Worm (Caenorhabditis elegans): ENCODE results near the gene srx-118.
A peak's percentile ranks its signal among the peaks of the same experiment; 100 is the strongest.

The srx-118 gene

ce11 chrII:12518809-12519344 is 6.7 kb upstream of the srx-118 start, which contains the start of gene srh-70 (continued):
- TF ChIP-seq nhr-237 (tag; optimal IDR thresholded peaks at IDR 0.05): no peak
- no peak for TF ChIP-seq vab-7 (GFP tag; IDR thresholded peaks at IDR 0.05)
- peak; percentile 31 to 36 for TF ChIP-seq hif-1 (tag; optimal IDR thresholded peaks at IDR 0.05)
- TF ChIP-seq Y5F2A.4 (GFP tag; optimal IDR thresholded peaks at IDR 0.05): no peak
- no peak for TF ChIP-seq rbr-2 (tag; optimal IDR thresholded peaks at IDR 0.05)
- TF ChIP-seq dmd-6 (GFP tag; IDR thresholded peaks at IDR 0.05): peak; percentile 98
- TF ChIP-seq aha-1 (tag): peak; percentile 74
- TF ChIP-seq daf-12 (tag; optimal IDR thresholded peaks at IDR 0.05): no peak
- no peak for TF ChIP-seq ceh-32 (tag; optimal IDR thresholded peaks at IDR 0.05; ENCODE audit: poor library complexity)
- peak; percentile 74 for TF ChIP-seq ama-1 (optimal IDR thresholded peaks at IDR 0.05)
- TF ChIP-seq nhr-76 (tag; optimal IDR thresholded peaks at IDR 0.05): no peak
- no peak for TF ChIP-seq F10B5.3 (tag; optimal IDR thresholded peaks at IDR 0.05)
- TF ChIP-seq snpc-4 (tag; optimal IDR thresholded peaks at IDR 0.05): no peak
- TF ChIP-seq nhr-77 (tag; optimal IDR thresholded peaks at IDR 0.05): peak; percentile 86
- peak; percentile 55 for TF ChIP-seq hlh-30 (tag; optimal IDR thresholded peaks at IDR 0.05; ENCODE audit: insufficient read depth)
- no peak for TF ChIP-seq lin-29 (GFP tag; IDR thresholded peaks at IDR 0.05)
- TF ChIP-seq nhr-48 (tag; optimal IDR thresholded peaks at IDR 0.05): peak; percentile 65
- no peak for TF ChIP-seq egl-27 (tag; optimal IDR thresholded peaks at IDR 0.05)
- TF ChIP-seq lsy-2 (tag; optimal IDR thresholded peaks at IDR 0.05): no peak
- TF ChIP-seq zfp-2 (tag; optimal IDR thresholded peaks at IDR 0.05): no peak
- TF ChIP-seq ces-1 (GFP tag; optimal IDR thresholded peaks at IDR 0.05): no peak
- TF ChIP-seq lin-1 (GFP tag; IDR thresholded peaks at IDR 0.05): peak; percentile 49; the same call in 1 of the 2 replicates
- TF ChIP-seq sdz-12 (GFP tag; optimal IDR thresholded peaks at IDR 0.05): no peak
- no peak for TF ChIP-seq ZK337.2 (GFP tag; IDR thresholded peaks at IDR 0.05)
- no peak for TF ChIP-seq daf-8 (GFP tag; IDR thresholded peaks at IDR 0.05)
- TF ChIP-seq lin-39 (tag; optimal IDR thresholded peaks at IDR 0.05): no peak
- TF ChIP-seq saeg-2 (GFP tag; IDR thresholded peaks at IDR 0.05): peak; percentile 82; the same call in 1 of the 2 replicates
- no peak for TF ChIP-seq ceh-28 (tag; optimal IDR thresholded peaks at IDR 0.05)
- no peak for TF ChIP-seq Y48G9A.11 (GFP tag; IDR thresholded peaks at IDR 0.05)
- no peak for TF ChIP-seq ceh-44 (GFP tag; IDR thresholded peaks at IDR 0.05)
- peak in 1 of 2 experiments; percentile 35 for TF ChIP-seq daf-16 (GFP tag; optimal IDR thresholded peaks at IDR 0.05)
- peak; percentile 81 for TF ChIP-seq daf-16 (tag; optimal IDR thresholded peaks at IDR 0.05)
- TF ChIP-seq zag-1 (tag; optimal IDR thresholded peaks at IDR 0.05): no peak
- no peak for TF ChIP-seq ceh-20 (GFP tag; IDR thresholded peaks at IDR 0.05)
- no peak for TF ChIP-seq tag-97 (GFP tag; IDR thresholded peaks at IDR 0.05)
- TF ChIP-seq Y105C5A.15 (GFP tag; IDR thresholded peaks at IDR 0.05): no peak
- TF ChIP-seq tra-1 (GFP tag; IDR thresholded peaks at IDR 0.05): peak; percentile 91
- peak; percentile 69 for TF ChIP-seq set-16 (GFP tag; IDR thresholded peaks at IDR 0.05)
- TF ChIP-seq F26F4.8 (GFP tag; conservative IDR thresholded peaks at IDR 0.05): no peak
- peak; percentile 97 for TF ChIP-seq mdt-29 (GFP tag; IDR thresholded peaks at IDR 0.05)
- no peak for TF ChIP-seq madf-5 (GFP tag; IDR thresholded peaks at IDR 0.05)
- TF ChIP-seq nhr-6 (tag; optimal IDR thresholded peaks at IDR 0.05): no peak
- TF ChIP-seq fkh-10 (GFP tag; optimal IDR thresholded peaks at IDR 0.05): no peak
- TF ChIP-seq unc-39 (tag; optimal IDR thresholded peaks at IDR 0.05): no peak
- TF ChIP-seq snpc-1.2 (GFP tag; IDR thresholded peaks at IDR 0.05): no peak
- TF ChIP-seq F49E8.2 (tag; optimal IDR thresholded peaks at IDR 0.05; ENCODE audit: borderline replicate concordance): no peak
- no peak for TF ChIP-seq zip-11 (GFP tag; IDR thresholded peaks at IDR 0.05)
- peak; percentile 95 for TF ChIP-seq dve-1 (tag; optimal IDR thresholded peaks at IDR 0.05; ENCODE audit: insufficient read depth)
- TF ChIP-seq skn-1 (tag; optimal IDR thresholded peaks at IDR 0.05): no peak
- TF ChIP-seq D1046.2 (GFP tag; IDR thresholded peaks at IDR 0.05): no peak
- TF ChIP-seq F37D6.2 (tag; optimal IDR thresholded peaks at IDR 0.05): no peak
- no peak for TF ChIP-seq lir-3 (tag; optimal IDR thresholded peaks at IDR 0.05)

Data from whole organism, L4 larva.